Worm (Caenorhabditis elegans) whole organism, L1 larva: ENCODE results near the gene F39B3.3.
"Not testable (repeated sequence)": the region's sequence is repeated elsewhere in the genome, so short reads cannot be mapped to it uniquely, and the experiment has no call there.

Experiments
- C04F5.9 ChIP-seq: sonication (generic microtip); optimal IDR thresholded peaks from 2 replicates; lab custom pipeline; 2016; ENCODE audit warnings: missing genetic modification characterization, missing compliant biosample characterization
- F16B12.6 ChIP-seq: fragments of 150-350 bp; optimal IDR thresholded peaks from 2 replicates; lab custom pipeline; 2014; ENCODE audit warnings: missing biosample characterization, missing genetic modification characterization
- Y116A8C.19 ChIP-seq: sonication (generic microtip); optimal IDR thresholded peaks from 2 replicates; lab custom pipeline; 2016; ENCODE audit warnings: missing compliant biosample characterization, missing genetic modification characterization, borderline replicate concordance
- aha-1 ChIP-seq: fragments of 150-350 bp; optimal IDR thresholded peaks from 2 replicates; lab custom pipeline; 2014; ENCODE audit warnings: missing biosample characterization, missing genetic modification characterization
- alr-1 ChIP-seq: fragments of 200-800 bp; sonication (Bioruptor generic); optimal IDR thresholded peaks from 2 replicates; lab custom pipeline; 2018; ENCODE audit warnings: borderline replicate concordance, mild to moderate bottlenecking, missing genetic modification characterization, missing compliant biosample characterization
- aly-2 ChIP-seq: fragments of 150-350 bp; optimal IDR thresholded peaks from 2 replicates; lab custom pipeline; 2014; ENCODE audit warnings: missing biosample characterization, missing genetic modification characterization
- ama-1 ChIP-seq: fragments of 150-350 bp; optimal IDR thresholded peaks from 2 replicates; lab custom pipeline; 2014
- blmp-1 ChIP-seq: fragments of 150-350 bp; optimal IDR thresholded peaks from 2 replicates; lab custom pipeline; 2014; ENCODE audit warnings: missing biosample characterization, missing genetic modification characterization
- ceh-8 ChIP-seq: fragments of 200-800 bp; sonication (Bioruptor generic); optimal IDR thresholded peaks from 2 replicates; lab custom pipeline; 2018; ENCODE audit warnings: mild to moderate bottlenecking, missing genetic modification characterization, moderate library complexity, missing compliant biosample characterization
- ceh-88 ChIP-seq: fragments of 200-800 bp; sonication (Bioruptor generic); IDR thresholded peaks from 2 replicates; pipeline ENCODE4 v1.3.6; 2022; ENCODE audit warnings: missing genetic modification characterization, missing compliant biosample characterization
- ceh-90 ChIP-seq: sonication (generic microtip); optimal IDR thresholded peaks from 2 replicates; lab custom pipeline; 2016; ENCODE audit warnings: missing genetic modification characterization, missing compliant biosample characterization
- ces-1 ChIP-seq: fragments of 150-350 bp; optimal IDR thresholded peaks from 2 replicates; lab custom pipeline; 2014; ENCODE audit warnings: missing biosample characterization, missing genetic modification reagents, missing genetic modification characterization
- egl-13 ChIP-seq: sonication (generic microtip); optimal IDR thresholded peaks from 2 replicates; lab custom pipeline; 2016; ENCODE audit warnings: missing genotype, missing genetic modification reagents, missing genetic modification characterization, missing compliant biosample characterization
- egl-27 ChIP-seq, 2 experiments: fragments of 150-350 bp in 1 of 2; sonication (generic microtip); optimal IDR thresholded peaks; 3 replicates each; lab custom pipeline; 2017 to 2018; ENCODE audit warnings: missing biosample characterization in 2 of 2, missing genetic modification characterization in 2 of 2, missing genetic modification reagents in 2 of 2
- elt-3 ChIP-seq, 6 experiments: fragments of 150-350 bp in 1 of 6; sonication (generic microtip); optimal IDR thresholded peaks; 2 replicates each; lab custom pipeline; 2017 to 2018; ENCODE audit warnings: missing biosample characterization in 6 of 6, missing genetic modification characterization in 6 of 6, inconsistent platforms in 1 of 6
- fkh-4 ChIP-seq: sonication (generic microtip); optimal IDR thresholded peaks from 2 replicates; lab custom pipeline; 2016; ENCODE audit warnings: missing compliant biosample characterization, missing genetic modification characterization, borderline replicate concordance
- fkh-8 ChIP-seq: sonication (generic microtip); optimal IDR thresholded peaks from 2 replicates; lab custom pipeline; 2016; ENCODE audit warnings: mild to moderate bottlenecking, missing genetic modification characterization, missing compliant biosample characterization
- fos-1 ChIP-seq: fragments of 150-350 bp; optimal IDR thresholded peaks from 2 replicates; lab custom pipeline; 2014; ENCODE audit warnings: missing biosample characterization, missing genetic modification characterization
- grh-1 ChIP-seq: fragments of 200-800 bp; sonication (Bioruptor generic); IDR thresholded peaks from 2 replicates; pipeline ENCODE4 v1.3.6; 2022; ENCODE audit warnings: missing genetic modification reagents, missing genetic modification characterization, missing compliant biosample characterization
- hlh-17 ChIP-seq: fragments of 200-800 bp; sonication (Bioruptor generic); optimal IDR thresholded peaks from 2 replicates; lab custom pipeline; 2018; ENCODE audit warnings: missing genetic modification characterization, mild to moderate bottlenecking, missing compliant biosample characterization, moderate library complexity, borderline replicate concordance
- hpl-2 ChIP-seq: fragments of 150-350 bp; optimal IDR thresholded peaks from 2 replicates; lab custom pipeline; 2014; ENCODE audit warnings: missing biosample characterization, missing genetic modification reagents, missing genetic modification characterization
- jun-1 ChIP-seq: fragments of 150-350 bp; optimal IDR thresholded peaks from 2 replicates; lab custom pipeline; 2014; ENCODE audit warnings: missing biosample characterization, missing genetic modification reagents, missing genetic modification characterization
- lin-13 ChIP-seq: fragments of 150-350 bp; optimal IDR thresholded peaks from 2 replicates; lab custom pipeline; 2014; ENCODE audit warnings: missing biosample characterization, missing genetic modification reagents, missing genetic modification characterization
- lin-15B ChIP-seq: fragments of 150-350 bp; sonication (generic microtip); optimal IDR thresholded peaks from 3 replicates; lab custom pipeline; 2014; ENCODE audit warnings: missing biosample characterization, missing genetic modification characterization
- lir-3 ChIP-seq: sonication (generic microtip); optimal IDR thresholded peaks from 2 replicates; lab custom pipeline; 2016; ENCODE audit warnings: mild to moderate bottlenecking, missing genetic modification characterization, moderate library complexity, missing compliant biosample characterization; ENCODE audit not compliant: poor library complexity
- lsy-2 ChIP-seq, 2 experiments: fragments of 150-350 bp; optimal IDR thresholded peaks; 2 replicates each; lab custom pipeline; 2014; ENCODE audit warnings: missing biosample characterization in 2 of 2, missing genetic modification characterization in 2 of 2
- mab-9 ChIP-seq: fragments of 200-800 bp; sonication (Bioruptor generic); IDR thresholded peaks from 2 replicates; pipeline ENCODE4 v1.3.6; 2022; ENCODE audit warnings: missing genetic modification reagents, missing genetic modification characterization, missing compliant biosample characterization
- nhr-11 ChIP-seq: fragments of 150-350 bp; optimal IDR thresholded peaks from 2 replicates; lab custom pipeline; 2014; ENCODE audit warnings: missing biosample characterization, missing genetic modification characterization
- nhr-12 ChIP-seq: sonication (generic microtip); optimal IDR thresholded peaks from 2 replicates; lab custom pipeline; 2017; ENCODE audit warnings: missing biosample characterization, missing genetic modification characterization
- nhr-20 ChIP-seq: sonication (generic microtip); optimal IDR thresholded peaks from 2 replicates; lab custom pipeline; 2016; ENCODE audit warnings: mild to moderate bottlenecking, missing genetic modification characterization, missing compliant biosample characterization
- nhr-237 ChIP-seq: fragments of 150-350 bp; optimal IDR thresholded peaks from 2 replicates; lab custom pipeline; 2014; ENCODE audit warnings: missing biosample characterization, missing genetic modification characterization
- nhr-28 ChIP-seq: fragments of 150-350 bp; optimal IDR thresholded peaks from 2 replicates; lab custom pipeline; 2014; ENCODE audit warnings: missing biosample characterization, missing genetic modification characterization
- nhr-76 ChIP-seq: sonication (generic microtip); optimal IDR thresholded peaks from 2 replicates; lab custom pipeline; 2017; ENCODE audit warnings: missing biosample characterization, missing genetic modification characterization
- nhr-77 ChIP-seq: fragments of 150-350 bp; optimal IDR thresholded peaks from 2 replicates; lab custom pipeline; 2014; ENCODE audit warnings: missing biosample characterization, missing genetic modification characterization
- nhr-84 ChIP-seq: sonication (generic microtip); optimal IDR thresholded peaks from 2 replicates; lab custom pipeline; 2017; ENCODE audit warnings: missing biosample characterization, missing genetic modification characterization
- nhr-85 ChIP-seq: sonication (generic microtip); peaks from one replicate; lab custom pipeline; 2016; ENCODE audit warnings: missing genetic modification characterization, inconsistent platforms, missing compliant biosample characterization
- pax-3 ChIP-seq: fragments of 200-800 bp; sonication (Bioruptor generic); optimal IDR thresholded peaks from 2 replicates; lab custom pipeline; 2018; ENCODE audit warnings: mild to moderate bottlenecking, missing genetic modification characterization, moderate library complexity, missing compliant biosample characterization
- snu-23 ChIP-seq: sonication (generic microtip); optimal IDR thresholded peaks from 2 replicates; lab custom pipeline; 2016; ENCODE audit warnings: missing genetic modification characterization, missing compliant biosample characterization
- sptf-1 ChIP-seq: fragments of 150-350 bp; optimal IDR thresholded peaks from 2 replicates; lab custom pipeline; 2014; ENCODE audit warnings: missing biosample characterization, missing genetic modification characterization
- swsn-7 ChIP-seq: sonication (generic microtip); optimal IDR thresholded peaks from 2 replicates; lab custom pipeline; 2016; ENCODE audit warnings: missing genetic modification characterization, missing compliant biosample characterization
- tlp-1 ChIP-seq: fragments of 150-350 bp; optimal IDR thresholded peaks from 2 replicates; lab custom pipeline; 2014; ENCODE audit warnings: missing biosample characterization, missing genetic modification characterization
- unc-130 ChIP-seq: fragments of 150-350 bp; optimal IDR thresholded peaks from 2 replicates; lab custom pipeline; 2017; ENCODE audit warnings: missing biosample characterization, missing genetic modification characterization, inconsistent platforms
- unc-30 ChIP-seq: sonication (generic microtip); optimal IDR thresholded peaks from 2 replicates; lab custom pipeline; 2017; ENCODE audit warnings: missing biosample characterization, missing genetic modification characterization
- unc-62 ChIP-seq: fragments of 150-350 bp; optimal IDR thresholded peaks from 2 replicates; lab custom pipeline; 2014; ENCODE audit warnings: missing biosample characterization, missing genetic modification reagents, missing genetic modification characterization
- unc-86 ChIP-seq: sonication (generic microtip); optimal IDR thresholded peaks from 2 replicates; lab custom pipeline; 2016; ENCODE audit warnings: missing genetic modification characterization, missing compliant biosample characterization
- unc-98 ChIP-seq: fragments of 200-800 bp; sonication (Bioruptor generic); IDR thresholded peaks from 2 replicates; pipeline ENCODE4 v1.3.6; 2022; ENCODE audit warnings: missing genetic modification characterization, missing compliant biosample characterization
- xbp-1 ChIP-seq: sonication (generic microtip); optimal IDR thresholded peaks from 2 replicates; lab custom pipeline; 2016; ENCODE audit warnings: missing genetic modification characterization, missing compliant biosample characterization
- zag-1 ChIP-seq: fragments of 150-350 bp; optimal IDR thresholded peaks from 2 replicates; lab custom pipeline; 2014; ENCODE audit warnings: missing biosample characterization, missing genetic modification characterization
- zip-4 ChIP-seq: fragments of 200-800 bp; sonication (Bioruptor generic); optimal IDR thresholded peaks from 2 replicates; lab custom pipeline; 2018; ENCODE audit warnings: mild to moderate bottlenecking, missing genetic modification characterization, moderate library complexity, missing compliant biosample characterization
- ztf-4 ChIP-seq: fragments of 150-350 bp; optimal IDR thresholded peaks from 2 replicates; lab custom pipeline; 2014; ENCODE audit warnings: missing biosample characterization, missing genetic modification characterization

The F39B3.3 gene

ce11 chrX:17550755-17551154 is 28.2 kb downstream of the F39B3.3 start, which contains the start of gene hlh-28:
Gene hlh-28, plus strand, starts transcription at chrX:17551055.
- TF ChIP-seq alr-1 (tag; lab: Kevin White, UChicago); nhr-237; unc-62 (GFP tag; lab: Kevin White, UChicago): not testable (repeated sequence)

DNA sequence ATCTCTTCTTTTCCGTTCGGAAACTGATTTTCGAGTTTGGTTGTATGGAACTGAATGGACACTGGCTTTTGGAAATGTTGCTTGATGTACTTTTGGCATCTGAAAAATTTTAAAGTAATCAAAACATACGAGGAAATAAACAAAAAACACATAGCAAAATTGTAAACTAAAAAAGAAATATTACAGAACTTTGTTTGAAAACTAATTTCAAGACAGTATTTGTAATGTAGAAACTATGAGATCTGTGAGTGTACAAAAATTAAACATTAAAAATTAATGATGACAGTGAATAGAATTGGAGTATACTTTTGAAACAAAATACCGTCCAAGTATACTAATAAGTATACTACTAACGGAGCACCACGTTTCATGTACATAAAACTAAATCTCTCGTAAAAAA is 30.4 kb downstream of the F39B3.3 start, which contains the start of gene hlh-29:
Gene hlh-29 (minus strand): TSS at position 101 of the 400 bp plus-strand sequence.
- TF ChIP-seq sptf-1; ces-1 (GFP tag; lab: Kevin White, UChicago); mab-9 (GFP tag; lab: Robert Waterston, UW): not testable (repeated sequence)

- peak; percentile 31 for TF ChIP-seq fkh-8 (tag; lab: Kevin White, UChicago)
- TF ChIP-seq F16B12.6 (tag; lab: Kevin White, UChicago), result no peak
- TF ChIP-seq zip-4 (GFP tag; lab: Kevin White, UChicago), result peak; percentile 29
- peak; percentile 26 for TF ChIP-seq fkh-4 (tag; lab: Kevin White, UChicago)
- TF ChIP-seq nhr-77 (tag; lab: Kevin White, UChicago), result peak; percentile 49
- TF ChIP-seq lir-3 (tag; lab: Kevin White, UChicago), result no peak
- TF ChIP-seq snu-23 (GFP tag; lab: Kevin White, UChicago), result peak; percentile 77
- TF ChIP-seq blmp-1 (tag; lab: Kevin White, UChicago), result no peak
- TF ChIP-seq xbp-1 (tag; lab: Kevin White, UChicago), result peak; percentile 45
- no peak for TF ChIP-seq fos-1 (tag; lab: Kevin White, UChicago)
- no peak for TF ChIP-seq unc-30 (tag; lab: Kevin White, UChicago)
- no peak for TF ChIP-seq elt-3 (tag; optimal IDR thresholded peaks at IDR 0.05; lab: Kevin White, UChicago)
- no peak for TF ChIP-seq aha-1 (tag; lab: Kevin White, UChicago)
- TF ChIP-seq ztf-4 (tag; lab: Kevin White, UChicago), result no peak
- TF ChIP-seq ama-1, result no peak
- peak; percentile 41 for TF ChIP-seq swsn-7 (tag; lab: Kevin White, UChicago)
- TF ChIP-seq nhr-11, result no peak
- peak; percentile 58 for TF ChIP-seq nhr-20
- TF ChIP-seq unc-86 (tag; lab: Kevin White, UChicago), result peak; percentile 29
- no peak for TF ChIP-seq unc-98
- no peak for TF ChIP-seq pax-3
- peak; percentile 77 for TF ChIP-seq nhr-85 (tag; lab: Kevin White, UChicago)
- peak; percentile 47; the same call in 1 of the 2 replicates for TF ChIP-seq grh-1 (GFP tag; lab: Robert Waterston, UW)
- no peak for TF ChIP-seq nhr-76 (tag; lab: Kevin White, UChicago)
- no peak for TF ChIP-seq nhr-12 (tag; lab: Kevin White, UChicago)
- no peak for TF ChIP-seq alr-1 (tag; lab: Kevin White, UChicago)
- TF ChIP-seq nhr-84 (tag; lab: Kevin White, UChicago), result no peak
- no peak for TF ChIP-seq tlp-1 (tag; lab: Kevin White, UChicago)
- TF ChIP-seq Y116A8C.19 (tag; lab: Kevin White, UChicago), result no peak
- no peak for TF ChIP-seq ceh-90 (tag; lab: Kevin White, UChicago)
- TF ChIP-seq hpl-2, result no peak
- TF ChIP-seq lsy-2 (tag; optimal IDR thresholded peaks at IDR 0.05; lab: Kevin White, UChicago), result peak in 1 of 2 experiments; percentile 39
- no peak for TF ChIP-seq lin-15B (tag; lab: Kevin White, UChicago)
- TF ChIP-seq hlh-17 (GFP tag; lab: Kevin White, UChicago), result no peak
- no peak for TF ChIP-seq aly-2 (tag; lab: Kevin White, UChicago)
- no peak for TF ChIP-seq sptf-1
- TF ChIP-seq jun-1 (tag; lab: Kevin White, UChicago), result no peak
- TF ChIP-seq egl-13 (tag; lab: Kevin White, UChicago), result no peak
- TF ChIP-seq unc-130, result no peak
- no peak for TF ChIP-seq lin-13 (GFP tag; lab: Kevin White, UChicago)
- TF ChIP-seq ceh-88, result peak; percentile 37; the same call in 1 of the 2 replicates
- TF ChIP-seq egl-27 (tag; optimal IDR thresholded peaks at IDR 0.05; lab: Kevin White, UChicago), result no peak
- peak; percentile 51 for TF ChIP-seq ceh-8
- TF ChIP-seq C04F5.9 (tag; lab: Kevin White, UChicago), result no peak
- no peak for TF ChIP-seq nhr-28 (tag; lab: Kevin White, UChicago)
- no peak for TF ChIP-seq zag-1 (tag; lab: Kevin White, UChicago)
- no peak for TF ChIP-seq ces-1 (GFP tag; lab: Kevin White, UChicago)
These were observed 33.4 kb downstream of the F39B3.3 start for ce11 chrX:17545498-17545897.
